Fruit fly (Drosophila melanogaster) whole organism, wandering third instar larva: ENCODE measurements around the gene Trxr2.

ENCODE experiments used
- Abd-B ChIP-seq: fragments of >200 bp; optimal IDR thresholded peaks from 2 replicates; lab custom pipeline; 2017; ENCODE audit warnings: missing biosample characterization, missing genetic modification characterization
- CG9705 ChIP-seq: fragments of 200-800 bp; sonication (Bioruptor generic); optimal IDR thresholded peaks from 2 replicates; lab custom pipeline; 2018; ENCODE audit warnings: missing biosample characterization, mild to moderate bottlenecking, missing genetic modification characterization
- CrebA ChIP-seq: fragments of 200-800 bp; sonication (Bioruptor generic); optimal IDR thresholded peaks from 2 replicates; lab custom pipeline; 2016; ENCODE audit warnings: missing biosample characterization, mild to moderate bottlenecking, missing genetic modification characterization, borderline replicate concordance
- Dfd ChIP-seq: fragments of >200 bp; optimal IDR thresholded peaks from 2 replicates; lab custom pipeline; 2017; ENCODE audit warnings: missing biosample characterization, missing genetic modification characterization
- GATAd ChIP-seq: sonication (Bioruptor generic); optimal IDR thresholded peaks from 2 replicates; lab custom pipeline; 2016; ENCODE audit warnings: missing biosample characterization, missing genetic modification characterization
- HLH106 ChIP-seq: fragments of 200-800 bp; optimal IDR thresholded peaks from 3 replicates; lab custom pipeline; 2019; ENCODE audit warnings: missing biosample characterization, mild to moderate bottlenecking, missing genetic modification characterization, moderate library complexity
- Hnf4 ChIP-seq: fragments of 200-800 bp; sonication (Bioruptor generic); optimal IDR thresholded peaks from 2 replicates; lab custom pipeline; 2016; ENCODE audit warnings: missing biosample characterization, mild to moderate bottlenecking, missing genetic modification characterization
- Myc ChIP-seq: fragments of >200 bp; optimal IDR thresholded peaks from 2 replicates; lab custom pipeline; 2017
- N ChIP-seq: fragments of >200 bp; optimal IDR thresholded peaks from 2 replicates; lab custom pipeline; 2018; ENCODE audit warnings: missing biosample characterization, missing external identifiers, missing genetic modification characterization
- Rel ChIP-seq, 2 experiments: fragments of 200-800 bp; sonication (Bioruptor generic) in 1 of 2; optimal IDR thresholded peaks; 2 replicates in 1 of 2; 3 replicates in 1 of 2; lab custom pipeline; 2016 to 2019; ENCODE audit warnings: mild to moderate bottlenecking in 2 of 2, missing biosample characterization in 2 of 2, missing genetic modification characterization in 2 of 2, moderate library complexity in 1 of 2
- brk ChIP-seq: fragments of 200-800 bp; sonication (Bioruptor generic); optimal IDR thresholded peaks from 2 replicates; lab custom pipeline; 2016; ENCODE audit warnings: missing biosample characterization, mild to moderate bottlenecking, missing genetic modification characterization
- dl ChIP-seq, 2 experiments: fragments of 175-275, 200-275 bp in 1 of 2; fragments of 200-275 bp in 1 of 2; sonication (Bioruptor generic); optimal IDR thresholded peaks; lab custom pipeline; 2018; ENCODE audit warnings: mild to moderate bottlenecking in 2 of 2, missing biosample characterization in 2 of 2, missing genetic modification characterization in 2 of 2, moderate library complexity in 2 of 2; ENCODE audit not compliant: partially characterized antibody in 2 of 2, insufficient read depth in 1 of 2
- dmrt93B ChIP-seq: fragments of 200-800 bp; sonication (Bioruptor generic); optimal IDR thresholded peaks from 2 replicates; lab custom pipeline; 2018; ENCODE audit warnings: missing biosample characterization, mild to moderate bottlenecking, missing genetic modification characterization
- dsf ChIP-seq: sonication (Bioruptor generic); optimal IDR thresholded peaks from 2 replicates; lab custom pipeline; 2016; ENCODE audit warnings: missing biosample characterization, missing genetic modification characterization, borderline replicate concordance
- ey ChIP-seq: fragments of 200-800 bp; sonication (Bioruptor generic); optimal IDR thresholded peaks from 2 replicates; lab custom pipeline; 2016; ENCODE audit warnings: missing biosample characterization, missing genetic modification characterization
- jim ChIP-seq: fragments of 175-275, 200-325 bp; sonication (Bioruptor generic); optimal IDR thresholded peaks from 2 replicates; lab custom pipeline; 2016; ENCODE audit warnings: missing biosample characterization, mild to moderate bottlenecking, missing genetic modification characterization
- pan ChIP-seq: fragments of >200 bp; optimal IDR thresholded peaks from 2 replicates; lab custom pipeline; 2017
- psq ChIP-seq: fragments of 200-800 bp; sonication (Bioruptor generic); optimal IDR thresholded peaks from 3 replicates; lab custom pipeline; 2017; ENCODE audit warnings: missing biosample characterization, mild to moderate bottlenecking, missing genetic modification characterization, moderate library complexity
- sage ChIP-seq: fragments of 200-800 bp; sonication (Bioruptor generic); optimal IDR thresholded peaks from 2 replicates; lab custom pipeline; 2016; ENCODE audit warnings: missing biosample characterization, mild to moderate bottlenecking, missing genetic modification characterization
- sv ChIP-seq: fragments of 200-800 bp; sonication (Bioruptor generic); optimal IDR thresholded peaks from 3 replicates; lab custom pipeline; 2016; ENCODE audit warnings: missing biosample characterization, missing genetic modification characterization
- tai ChIP-seq: sonication (Bioruptor generic); optimal IDR thresholded peaks from 2 replicates; lab custom pipeline; 2016; ENCODE audit warnings: missing biosample characterization, missing genetic modification characterization
- usp ChIP-seq: fragments of >200 bp; optimal IDR thresholded peaks from 2 replicates; lab custom pipeline; 2017; ENCODE audit warnings: missing biosample characterization, missing genetic modification characterization
- woc ChIP-seq: sonication (Bioruptor generic); optimal IDR thresholded peaks from 2 replicates; lab custom pipeline; 2016; ENCODE audit warnings: missing biosample characterization, mild to moderate bottlenecking, missing genetic modification characterization

The Trxr2 gene

DNA sequence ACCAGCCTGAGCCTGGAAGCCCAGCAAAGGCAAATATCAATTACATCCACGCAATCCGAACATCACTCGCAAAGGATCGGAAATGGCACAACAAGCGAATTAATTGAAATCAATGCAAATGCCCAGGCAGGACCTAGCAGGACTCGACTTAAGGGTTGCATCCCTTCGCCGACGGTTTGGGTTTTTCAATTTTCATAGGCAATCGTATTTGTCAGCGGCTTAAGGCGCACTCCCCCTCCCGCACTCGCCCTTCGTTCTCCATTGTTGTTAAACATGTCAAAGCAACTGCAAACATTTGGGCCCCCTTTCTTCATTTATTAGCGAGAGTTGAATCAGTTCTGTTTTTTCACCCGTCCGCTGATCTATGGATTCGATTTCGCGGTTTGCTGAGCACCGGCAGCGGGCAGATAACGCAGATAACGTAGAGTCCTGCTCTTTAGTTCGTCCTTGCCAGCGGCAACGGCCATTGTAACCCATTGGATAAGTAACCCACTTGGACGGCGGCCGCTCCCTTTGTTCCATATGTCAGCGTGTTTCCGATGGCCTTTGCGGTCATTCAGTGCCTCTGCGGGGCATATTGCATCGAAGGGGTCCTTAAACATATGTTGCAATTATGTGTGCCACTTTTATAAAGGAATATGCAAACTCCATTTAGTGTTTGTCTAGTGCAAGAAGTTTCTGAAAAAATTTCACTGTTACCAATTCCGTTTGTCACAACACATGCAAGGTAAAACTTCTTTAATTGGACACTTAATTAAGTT is 36.6 kb downstream of the Trxr2 start:
- TF ChIP-seq dsf (no peak), jim (GFP tag; lab: Kevin White, UChicago) (no peak), GATAd (GFP tag; lab: Kevin White, UChicago) (no peak), HLH106 (tag; lab: Kevin White, UChicago) (no peak), dl (GFP tag; optimal IDR thresholded peaks at IDR 0.05; lab: Kevin White, UChicago; ENCODE audit: insufficient read depth in 1 of 2, partially characterized antibody in 2 of 2) (no peak), ey (GFP tag; lab: Kevin White, UChicago) (no peak), dmrt93B (no peak), Hnf4 (no peak), usp (no peak)

dm6 chr3L:22587890-22588645 is 38.0 kb downstream of the Trxr2 start:
- TF ChIP-seq sv (GFP tag; lab: Kevin White, UChicago): no peak
- TF ChIP-seq HLH106 (tag; lab: Kevin White, UChicago): no peak
- no peak for TF ChIP-seq Myc
- no peak for TF ChIP-seq Abd-B (GFP tag; lab: Kevin White, UChicago)
- TF ChIP-seq tai (GFP tag; lab: Kevin White, UChicago): no peak
- no peak for TF ChIP-seq dmrt93B
- no peak for TF ChIP-seq CrebA (GFP tag; lab: Kevin White, UChicago)
- no peak for TF ChIP-seq ey (GFP tag; lab: Kevin White, UChicago)
- no peak for TF ChIP-seq woc
- TF ChIP-seq dl (GFP tag; optimal IDR thresholded peaks at IDR 0.05; lab: Kevin White, UChicago; ENCODE audit: insufficient read depth in 1 of 2, partially characterized antibody in 2 of 2): no peak
- no peak for TF ChIP-seq N
- no peak for TF ChIP-seq Dfd (GFP tag; lab: Kevin White, UChicago)

- TF ChIP-seq CG9705 (GFP tag; lab: Kevin White, UChicago) (no peak), sage (GFP tag; lab: Kevin White, UChicago) (no peak), brk (no peak), psq (GFP tag; lab: Kevin White, UChicago) (no peak), dsf (no peak), pan (lab: Kevin White, UChicago) (no peak), Rel (GFP tag; optimal IDR thresholded peaks at IDR 0.05; lab: Kevin White, UChicago) (no peak), Rel (tag; optimal IDR thresholded peaks at IDR 0.05; lab: Kevin White, UChicago) (no peak)
These were observed 39.1 kb downstream of the Trxr2 start for dm6 chr3L:22589135-22589534.
